Fruit fly (Drosophila melanogaster): ENCODE data around the gene CG8927.

CG8927 gene

DNA sequence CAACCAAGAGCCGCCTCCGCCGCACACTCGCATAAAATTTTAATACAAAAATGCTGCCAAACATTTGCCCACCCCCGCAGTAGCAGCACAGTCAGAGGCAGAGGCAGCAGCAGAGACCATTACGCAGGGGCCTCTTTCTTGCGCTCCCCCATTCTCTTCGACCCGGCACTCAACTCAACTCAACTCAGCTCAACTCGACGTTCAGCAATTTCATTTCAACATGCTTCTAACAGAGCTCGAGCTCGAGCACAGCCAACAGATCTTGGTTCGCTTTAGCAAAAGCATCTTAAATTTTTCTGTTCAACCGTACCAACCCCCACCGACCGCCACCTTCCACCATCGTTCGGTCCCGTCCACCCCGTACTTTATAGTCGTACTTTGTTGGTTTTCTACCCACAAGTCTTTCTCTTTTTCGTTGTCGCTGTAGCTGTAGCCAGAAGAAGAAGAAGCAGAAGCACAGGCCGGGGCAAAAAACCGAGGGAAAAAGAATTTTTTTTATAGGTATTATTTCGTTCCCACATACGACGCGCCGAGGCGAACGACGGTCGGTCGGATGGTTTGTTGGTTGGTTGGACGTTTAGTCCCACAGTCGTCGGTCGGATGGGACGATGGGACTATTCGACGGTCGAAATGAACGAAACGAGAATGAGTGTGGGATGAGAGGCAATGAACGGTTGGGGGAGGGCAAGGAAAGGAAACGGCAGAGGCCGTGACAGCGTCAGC lies 54.6 kb downstream of the CG8927 start (continued):
- no peak for TF ChIP-seq CG17568 (GFP tag; optimal IDR thresholded peaks at IDR 0.05)
- no peak for TF ChIP-seq CG14965 (GFP tag; optimal IDR thresholded peaks at IDR 0.05; ENCODE audit: borderline replicate concordance)
- no peak for TF ChIP-seq CG1233 (GFP tag; optimal IDR thresholded peaks at IDR 0.05)
- peak; percentile 97 for TF ChIP-seq CG5180 (GFP tag; optimal IDR thresholded peaks at IDR 0.05)
- TF ChIP-seq CG14441 (GFP tag; IDR thresholded peaks at IDR 0.05) = no peak
- TF ChIP-seq CoRest (tag; optimal IDR thresholded peaks at IDR 0.05) = no peak
- no peak for TF ChIP-seq CG31441 (GFP tag; IDR thresholded peaks at IDR 0.05)
- peak; percentile 24; the same call in 1 of the 4 replicates for TF ChIP-seq Gug (GFP tag; IDR thresholded peaks at IDR 0.05)
- peak; percentile 87 for TF ChIP-seq sug (tag; optimal IDR thresholded peaks at IDR 0.05)
- no peak for TF ChIP-seq CG11695 (GFP tag; IDR thresholded peaks at IDR 0.05)
- TF ChIP-seq Chrac-16 (GFP tag; optimal IDR thresholded peaks at IDR 0.05) = no peak
- TF ChIP-seq CG8478 (optimal IDR thresholded peaks at IDR 0.05) = no peak
- TF ChIP-seq hkb (optimal IDR thresholded peaks at IDR 0.05) = no peak
- no peak for TF ChIP-seq hkb (GFP tag; IDR thresholded peaks at IDR 0.05)
- peak; percentile 85 for TF ChIP-seq mirr (GFP tag; optimal IDR thresholded peaks at IDR 0.05)
- TF ChIP-seq Bdp1 (GFP tag; optimal IDR thresholded peaks at IDR 0.05) = no peak
- TF ChIP-seq CG3163 (GFP tag; optimal IDR thresholded peaks at IDR 0.05) = peak; percentile 60
- no peak for TF ChIP-seq hbn (GFP tag; IDR thresholded peaks at IDR 0.05; ENCODE audit: partially characterized antibody)
- TF ChIP-seq Oaz (GFP tag; IDR thresholded peaks at IDR 0.05) = no peak
- no peak for TF ChIP-seq CG6813 (GFP tag; optimal IDR thresholded peaks at IDR 0.05)
- no peak for TF ChIP-seq CG11560 (tag; IDR thresholded peaks at IDR 0.05)
- TF ChIP-seq caup (GFP tag; optimal IDR thresholded peaks at IDR 0.05; ENCODE audit: severe bottlenecking) = no peak
- no peak for TF ChIP-seq dimm (GFP tag; IDR thresholded peaks at IDR 0.05)
- TF ChIP-seq CG11247 (GFP tag; IDR thresholded peaks at IDR 0.05) = no peak
- TF ChIP-seq pzg (GFP tag; optimal IDR thresholded peaks at IDR 0.05) = no peak
- no peak for TF ChIP-seq CG10321 (GFP tag; IDR thresholded peaks at IDR 0.05)
- TF ChIP-seq CG6272 (GFP tag; IDR thresholded peaks at IDR 0.05) = no peak
- TF ChIP-seq Meics (GFP tag; optimal IDR thresholded peaks at IDR 0.05) = no peak
- TF ChIP-seq CG13123 (GFP tag; optimal IDR thresholded peaks at IDR 0.05) = no peak
- TF ChIP-seq wek (GFP tag; optimal IDR thresholded peaks at IDR 0.05) = no peak
- TF ChIP-seq twi (tag; optimal IDR thresholded peaks at IDR 0.05) = no peak
- no peak for TF ChIP-seq dmrt99B (tag; optimal IDR thresholded peaks at IDR 0.05)
- TF ChIP-seq CG13424 (tag; optimal IDR thresholded peaks at IDR 0.05) = no peak
- TF ChIP-seq CG4404 (GFP tag; IDR thresholded peaks at IDR 0.05) = no peak
- TF ChIP-seq shn (GFP tag; optimal IDR thresholded peaks at IDR 0.05) = no peak
- no peak for TF ChIP-seq CG32772 (GFP tag; IDR thresholded peaks at IDR 0.05)
- no peak for TF ChIP-seq CG4424 (GFP tag; optimal IDR thresholded peaks at IDR 0.05)
- peak; percentile 39 for TF ChIP-seq CG15601 (tag; optimal IDR thresholded peaks at IDR 0.05)
- TF ChIP-seq Dip3 (GFP tag; optimal IDR thresholded peaks at IDR 0.05) = peak; percentile 51
- no peak for TF ChIP-seq btn (GFP tag; optimal IDR thresholded peaks at IDR 0.05)
- TF ChIP-seq CG12155 (GFP tag; optimal IDR thresholded peaks at IDR 0.05) = no peak
- TF ChIP-seq Sin3A (optimal IDR thresholded peaks at IDR 0.05) = no peak
- TF ChIP-seq Lim3 (GFP tag; IDR thresholded peaks at IDR 0.05) = no peak
- TF ChIP-seq Ptx1 (GFP tag; IDR thresholded peaks at IDR 0.05) = no peak
- TF ChIP-seq MESR4 (GFP tag; optimal IDR thresholded peaks at IDR 0.05) = no peak
- TF ChIP-seq CG17328 (GFP tag; IDR thresholded peaks at IDR 0.05) = no peak
- TF ChIP-seq MTF-1 (GFP tag; optimal IDR thresholded peaks at IDR 0.05; ENCODE audit: borderline replicate concordance) = no peak
- peak; percentile 2 for TF ChIP-seq zf30C (GFP tag; optimal IDR thresholded peaks at IDR 0.05)
- no peak for TF ChIP-seq CG32532 (GFP tag; IDR thresholded peaks at IDR 0.05)
- TF ChIP-seq zfh1 (GFP tag; IDR thresholded peaks at IDR 0.05) = no peak
- TF ChIP-seq salm (tag; optimal IDR thresholded peaks at IDR 0.05) = no peak
- TF ChIP-seq Side (GFP tag; optimal IDR thresholded peaks at IDR 0.05) = peak; percentile 40
